Worm (Caenorhabditis elegans) whole organism, L1 larva: ENCODE data around the gene dyla-1.

ENCODE experiments used
- C16A3.4 ChIP-seq: fragments of 150-350 bp; optimal IDR thresholded peaks from 2 replicates; lab custom pipeline; 2014; ENCODE audit warnings: missing biosample characterization, missing genetic modification characterization
- C34B4.2 ChIP-seq: sonication (generic microtip); optimal IDR thresholded peaks from 2 replicates; lab custom pipeline; 2017; ENCODE audit warnings: mild to moderate bottlenecking, missing genetic modification characterization, missing compliant biosample characterization
- Y116A8C.19 ChIP-seq: sonication (generic microtip); optimal IDR thresholded peaks from 2 replicates; lab custom pipeline; 2016; ENCODE audit warnings: missing compliant biosample characterization, missing genetic modification characterization, borderline replicate concordance
- aha-1 ChIP-seq: fragments of 150-350 bp; optimal IDR thresholded peaks from 2 replicates; lab custom pipeline; 2014; ENCODE audit warnings: missing biosample characterization, missing genetic modification characterization
- aly-2 ChIP-seq: fragments of 150-350 bp; optimal IDR thresholded peaks from 2 replicates; lab custom pipeline; 2014; ENCODE audit warnings: missing biosample characterization, missing genetic modification characterization
- ama-1 ChIP-seq: fragments of 150-350 bp; optimal IDR thresholded peaks from 2 replicates; lab custom pipeline; 2014
- blmp-1 ChIP-seq: fragments of 150-350 bp; optimal IDR thresholded peaks from 2 replicates; lab custom pipeline; 2014; ENCODE audit warnings: missing biosample characterization, missing genetic modification characterization
- ceh-8 ChIP-seq: fragments of 200-800 bp; sonication (Bioruptor generic); optimal IDR thresholded peaks from 2 replicates; lab custom pipeline; 2018; ENCODE audit warnings: mild to moderate bottlenecking, missing genetic modification characterization, moderate library complexity, missing compliant biosample characterization
- ceh-90 ChIP-seq: sonication (generic microtip); optimal IDR thresholded peaks from 2 replicates; lab custom pipeline; 2016; ENCODE audit warnings: missing genetic modification characterization, missing compliant biosample characterization
- efl-1 ChIP-seq, 4 experiments: fragments of 150-350 bp; optimal IDR thresholded peaks in 3 of 4; peaks in 1 of 4; 1 replicate in 1 of 4; 2 replicates in 3 of 4; lab custom pipeline; 2014; ENCODE audit warnings: missing biosample characterization in 2 of 4, missing genetic modification characterization in 2 of 4, missing genetic modification reagents in 2 of 4
- elt-2 ChIP-seq: sonication (generic microtip); optimal IDR thresholded peaks from 2 replicates; lab custom pipeline; 2016; ENCODE audit warnings: missing genetic modification characterization, mild to moderate bottlenecking, inconsistent platforms, missing compliant biosample characterization, missing genetic modification reagents
- elt-3 ChIP-seq, 6 experiments: fragments of 150-350 bp in 1 of 6; sonication (generic microtip); optimal IDR thresholded peaks; 2 replicates each; lab custom pipeline; 2017 to 2018; ENCODE audit warnings: missing biosample characterization in 6 of 6, missing genetic modification characterization in 6 of 6, inconsistent platforms in 1 of 6
- ets-5 ChIP-seq: fragments of 200-800 bp; sonication (Bioruptor generic); IDR thresholded peaks from 2 replicates; pipeline ENCODE4 v1.3.6; 2022; ENCODE audit warnings: missing genetic modification characterization, missing compliant biosample characterization
- fos-1 ChIP-seq: fragments of 150-350 bp; optimal IDR thresholded peaks from 2 replicates; lab custom pipeline; 2014; ENCODE audit warnings: missing biosample characterization, missing genetic modification characterization
- hlh-17 ChIP-seq: fragments of 200-800 bp; sonication (Bioruptor generic); optimal IDR thresholded peaks from 2 replicates; lab custom pipeline; 2018; ENCODE audit warnings: missing genetic modification characterization, mild to moderate bottlenecking, missing compliant biosample characterization, moderate library complexity, borderline replicate concordance
- lin-13 ChIP-seq: fragments of 150-350 bp; optimal IDR thresholded peaks from 2 replicates; lab custom pipeline; 2014; ENCODE audit warnings: missing biosample characterization, missing genetic modification reagents, missing genetic modification characterization
- lin-14 ChIP-seq: fragments of 200-800 bp; sonication (Bioruptor generic); optimal IDR thresholded peaks from 2 replicates; lab custom pipeline; 2018; ENCODE audit warnings: mild to moderate bottlenecking, missing genetic modification characterization, moderate library complexity, missing compliant biosample characterization
- lin-35 ChIP-seq, 2 experiments: fragments of 150-350 bp; optimal IDR thresholded peaks; 2 replicates each; lab custom pipeline; 2014; ENCODE audit warnings: missing biosample characterization in 2 of 2, missing genetic modification characterization in 2 of 2, missing genetic modification reagents in 2 of 2
- lin-39 ChIP-seq: fragments of 150-350 bp; optimal IDR thresholded peaks from 2 replicates; lab custom pipeline; 2014; ENCODE audit warnings: missing biosample characterization, missing genetic modification reagents, missing genetic modification characterization
- lsy-2 ChIP-seq, 2 experiments: fragments of 150-350 bp; optimal IDR thresholded peaks; 2 replicates each; lab custom pipeline; 2014; ENCODE audit warnings: missing biosample characterization in 2 of 2, missing genetic modification characterization in 2 of 2
- mef-2 ChIP-seq: fragments of 150-350 bp; optimal IDR thresholded peaks from 2 replicates; lab custom pipeline; 2014; ENCODE audit warnings: missing biosample characterization, missing genetic modification characterization
- mep-1 ChIP-seq: fragments of 150-350 bp; optimal IDR thresholded peaks from 2 replicates; lab custom pipeline; 2014; ENCODE audit warnings: missing biosample characterization, missing genetic modification characterization
- nhr-19 ChIP-seq: fragments of 200-800 bp; sonication (Bioruptor generic); conservative IDR thresholded peaks from 2 replicates; pipeline ENCODE4 v1.3.6; 2022; ENCODE audit warnings: missing genetic modification characterization, missing compliant biosample characterization
- nhr-20 ChIP-seq: sonication (generic microtip); optimal IDR thresholded peaks from 2 replicates; lab custom pipeline; 2016; ENCODE audit warnings: mild to moderate bottlenecking, missing genetic modification characterization, missing compliant biosample characterization
- nhr-71 ChIP-seq: sonication (generic microtip); optimal IDR thresholded peaks from 2 replicates; lab custom pipeline; 2016; ENCODE audit warnings: mild to moderate bottlenecking, missing genetic modification characterization, moderate library complexity, missing compliant biosample characterization
- nhr-76 ChIP-seq: sonication (generic microtip); optimal IDR thresholded peaks from 2 replicates; lab custom pipeline; 2017; ENCODE audit warnings: missing biosample characterization, missing genetic modification characterization
- nhr-84 ChIP-seq: sonication (generic microtip); optimal IDR thresholded peaks from 2 replicates; lab custom pipeline; 2017; ENCODE audit warnings: missing biosample characterization, missing genetic modification characterization
- nhr-85 ChIP-seq: sonication (generic microtip); peaks from one replicate; lab custom pipeline; 2016; ENCODE audit warnings: missing genetic modification characterization, inconsistent platforms, missing compliant biosample characterization
- pqm-1 ChIP-seq: sonication (generic microtip); optimal IDR thresholded peaks from 3 replicates; lab custom pipeline; 2017; ENCODE audit warnings: missing biosample characterization, missing genetic modification characterization
- skn-1 ChIP-seq: fragments of 150-350 bp; optimal IDR thresholded peaks from 2 replicates; lab custom pipeline; 2014; ENCODE audit warnings: missing biosample characterization, missing genetic modification characterization
- snpc-4 ChIP-seq: fragments of 150-350 bp; optimal IDR thresholded peaks from 2 replicates; lab custom pipeline; 2014; ENCODE audit warnings: missing biosample characterization, missing genetic modification characterization
- snu-23 ChIP-seq: sonication (generic microtip); optimal IDR thresholded peaks from 2 replicates; lab custom pipeline; 2016; ENCODE audit warnings: missing genetic modification characterization, missing compliant biosample characterization
- sox-4 ChIP-seq: sonication (generic microtip); optimal IDR thresholded peaks from 2 replicates; lab custom pipeline; 2016; ENCODE audit warnings: missing genetic modification characterization, missing compliant biosample characterization
- sup-37 ChIP-seq: fragments of 200-800 bp; sonication (Bioruptor generic); optimal IDR thresholded peaks from 2 replicates; lab custom pipeline; 2018; ENCODE audit warnings: mild to moderate bottlenecking, missing genetic modification characterization, missing compliant biosample characterization
- tbx-2 ChIP-seq: sonication (generic microtip); optimal IDR thresholded peaks from 2 replicates; lab custom pipeline; 2016; ENCODE audit warnings: missing genetic modification characterization, missing compliant biosample characterization
- tlp-1 ChIP-seq: fragments of 150-350 bp; optimal IDR thresholded peaks from 2 replicates; lab custom pipeline; 2014; ENCODE audit warnings: missing biosample characterization, missing genetic modification characterization
- unc-30 ChIP-seq: sonication (generic microtip); optimal IDR thresholded peaks from 2 replicates; lab custom pipeline; 2017; ENCODE audit warnings: missing biosample characterization, missing genetic modification characterization
- unc-62 ChIP-seq: fragments of 150-350 bp; optimal IDR thresholded peaks from 2 replicates; lab custom pipeline; 2014; ENCODE audit warnings: missing biosample characterization, missing genetic modification reagents, missing genetic modification characterization
- unc-86 ChIP-seq: sonication (generic microtip); optimal IDR thresholded peaks from 2 replicates; lab custom pipeline; 2016; ENCODE audit warnings: missing genetic modification characterization, missing compliant biosample characterization
- unc-98 ChIP-seq: fragments of 200-800 bp; sonication (Bioruptor generic); IDR thresholded peaks from 2 replicates; pipeline ENCODE4 v1.3.6; 2022; ENCODE audit warnings: missing genetic modification characterization, missing compliant biosample characterization
- ztf-4 ChIP-seq: fragments of 150-350 bp; optimal IDR thresholded peaks from 2 replicates; lab custom pipeline; 2014; ENCODE audit warnings: missing biosample characterization, missing genetic modification characterization

Gene dyla-1

ce11 chrX:16796826-16797225 is 44.0 kb upstream of the dyla-1 start (continued):
- TF ChIP-seq mef-2 (peak; percentile 88), nhr-71 (tag; lab: Kevin White, UChicago) (peak; percentile 99), C34B4.2 (tag; lab: Kevin White, UChicago) (no peak), nhr-20 (peak; percentile 98), nhr-84 (no peak), nhr-76 (tag; lab: Kevin White, UChicago) (no peak), ets-5 (no peak), blmp-1 (tag; lab: Kevin White, UChicago) (peak; percentile 78), mep-1 (peak; percentile 92), nhr-19 (GFP tag; lab: Robert Waterston, UW) (peak; percentile 91), C16A3.4 (peak; percentile 84), aly-2 (tag; lab: Kevin White, UChicago) (no peak), efl-1 (optimal IDR thresholded peaks at IDR 0.05; lab: Kevin White, UChicago) (peak; percentile 66 to 80), efl-1 (GFP tag; optimal IDR thresholded peaks at IDR 0.05 in 1 of 2; lab: Kevin White, UChicago) (peak; percentile 33 to 87), lin-14 (GFP tag; lab: Kevin White, UChicago) (peak; percentile 100), sup-37 (GFP tag; lab: Kevin White, UChicago) (peak; percentile 25), tlp-1 (no peak), skn-1 (tag; lab: Kevin White, UChicago) (peak; percentile 79), lin-35 (GFP tag; optimal IDR thresholded peaks at IDR 0.05; lab: Kevin White, UChicago) (peak; percentile 70 to 88), sox-4 (peak; percentile 85), Y116A8C.19 (tag; lab: Kevin White, UChicago) (no peak), ztf-4 (tag; lab: Kevin White, UChicago) (peak; percentile 93), lin-39 (tag; lab: Kevin White, UChicago) (peak; percentile 50), unc-98 (GFP tag; lab: Robert Waterston, UW) (peak; percentile 36; the same call in 1 of the 2 replicates), unc-62 (GFP tag; lab: Kevin White, UChicago) (no peak), unc-86 (tag; lab: Kevin White, UChicago) (peak; percentile 92), ceh-8 (peak; percentile 78), elt-3 (tag; optimal IDR thresholded peaks at IDR 0.05; lab: Kevin White, UChicago) (peak in 2 of 6 experiments; percentile 77 to 89), lin-13 (peak; percentile 89), lsy-2 (tag; optimal IDR thresholded peaks at IDR 0.05; lab: Kevin White, UChicago) (peak; percentile 82 to 90), unc-30 (tag; lab: Kevin White, UChicago) (no peak), ceh-90 (no peak), aha-1 (tag; lab: Kevin White, UChicago) (peak; percentile 11), hlh-17 (GFP tag; lab: Kevin White, UChicago) (no peak), pqm-1 (tag; lab: Kevin White, UChicago) (no peak), snu-23 (peak; percentile 97), snpc-4 (tag; lab: Kevin White, UChicago) (peak; percentile 66), tbx-2 (peak; percentile 95)

ce11 chrX:16798621-16799020 is 42.2 kb upstream of the dyla-1 start:
- TF ChIP-seq lin-35 (GFP tag; optimal IDR thresholded peaks at IDR 0.05; lab: Kevin White, UChicago) (peak in 1 of 2 experiments; percentile 34), fos-1 (tag; lab: Kevin White, UChicago) (no peak), elt-2 (tag; lab: Kevin White, UChicago) (peak; percentile 62), C16A3.4 (peak; percentile 2), nhr-85 (tag; lab: Kevin White, UChicago) (peak; percentile 78), ama-1 (lab: Kevin White, UChicago) (peak; percentile 28), nhr-76 (tag; lab: Kevin White, UChicago) (no peak), lin-13 (peak; percentile 13)
